Worm (Caenorhabditis elegans) whole organism, L1 larva: ENCODE data around the gene R10H10.4.

Experiments used
- Y116A8C.19 ChIP-seq: sonication (generic microtip); optimal IDR thresholded peaks from 2 replicates; lab custom pipeline; 2016; ENCODE audit warnings: missing compliant biosample characterization, missing genetic modification characterization, borderline replicate concordance
- aly-2 ChIP-seq: fragments of 150-350 bp; optimal IDR thresholded peaks from 2 replicates; lab custom pipeline; 2014; ENCODE audit warnings: missing biosample characterization, missing genetic modification characterization
- ceh-63 ChIP-seq: fragments of 200-800 bp; sonication (Bioruptor generic); optimal IDR thresholded peaks from 2 replicates; lab custom pipeline; 2018; ENCODE audit warnings: mild to moderate bottlenecking, missing genetic modification characterization, missing compliant biosample characterization
- ceh-8 ChIP-seq: fragments of 200-800 bp; sonication (Bioruptor generic); optimal IDR thresholded peaks from 2 replicates; lab custom pipeline; 2018; ENCODE audit warnings: mild to moderate bottlenecking, missing genetic modification characterization, moderate library complexity, missing compliant biosample characterization
- ceh-90 ChIP-seq: sonication (generic microtip); optimal IDR thresholded peaks from 2 replicates; lab custom pipeline; 2016; ENCODE audit warnings: missing genetic modification characterization, missing compliant biosample characterization
- ces-1 ChIP-seq: fragments of 150-350 bp; optimal IDR thresholded peaks from 2 replicates; lab custom pipeline; 2014; ENCODE audit warnings: missing biosample characterization, missing genetic modification reagents, missing genetic modification characterization
- dpl-1 ChIP-seq, 3 experiments: fragments of 150-350 bp in 2 of 3; sonication (generic microtip) in 1 of 3; optimal IDR thresholded peaks; 2 replicates each; lab custom pipeline; 2014 to 2017; ENCODE audit warnings: missing biosample characterization in 3 of 3, missing genetic modification characterization in 3 of 3, missing genetic modification reagents in 3 of 3
- dsc-1 ChIP-seq: sonication (generic microtip); optimal IDR thresholded peaks from 2 replicates; lab custom pipeline; 2016; ENCODE audit warnings: mild to moderate bottlenecking, missing genetic modification characterization, missing compliant biosample characterization
- efl-1 ChIP-seq, 4 experiments: fragments of 150-350 bp; optimal IDR thresholded peaks in 3 of 4; peaks in 1 of 4; 1 replicate in 1 of 4; 2 replicates in 3 of 4; lab custom pipeline; 2014; ENCODE audit warnings: missing biosample characterization in 2 of 4, missing genetic modification characterization in 2 of 4, missing genetic modification reagents in 2 of 4
- egl-13 ChIP-seq: sonication (generic microtip); optimal IDR thresholded peaks from 2 replicates; lab custom pipeline; 2016; ENCODE audit warnings: missing genotype, missing genetic modification reagents, missing genetic modification characterization, missing compliant biosample characterization
- egl-27 ChIP-seq, 2 experiments: fragments of 150-350 bp in 1 of 2; sonication (generic microtip); optimal IDR thresholded peaks; 3 replicates each; lab custom pipeline; 2017 to 2018; ENCODE audit warnings: missing biosample characterization in 2 of 2, missing genetic modification characterization in 2 of 2, missing genetic modification reagents in 2 of 2
- elt-2 ChIP-seq: sonication (generic microtip); optimal IDR thresholded peaks from 2 replicates; lab custom pipeline; 2016; ENCODE audit warnings: missing genetic modification characterization, mild to moderate bottlenecking, inconsistent platforms, missing compliant biosample characterization, missing genetic modification reagents
- elt-3 ChIP-seq, 6 experiments: fragments of 150-350 bp in 1 of 6; sonication (generic microtip); optimal IDR thresholded peaks; 2 replicates each; lab custom pipeline; 2017 to 2018; ENCODE audit warnings: missing biosample characterization in 6 of 6, missing genetic modification characterization in 6 of 6, inconsistent platforms in 1 of 6
- hlh-17 ChIP-seq: fragments of 200-800 bp; sonication (Bioruptor generic); optimal IDR thresholded peaks from 2 replicates; lab custom pipeline; 2018; ENCODE audit warnings: missing genetic modification characterization, mild to moderate bottlenecking, missing compliant biosample characterization, moderate library complexity, borderline replicate concordance
- hpl-2 ChIP-seq: fragments of 150-350 bp; optimal IDR thresholded peaks from 2 replicates; lab custom pipeline; 2014; ENCODE audit warnings: missing biosample characterization, missing genetic modification reagents, missing genetic modification characterization
- lin-13 ChIP-seq: fragments of 150-350 bp; optimal IDR thresholded peaks from 2 replicates; lab custom pipeline; 2014; ENCODE audit warnings: missing biosample characterization, missing genetic modification reagents, missing genetic modification characterization
- lin-14 ChIP-seq: fragments of 200-800 bp; sonication (Bioruptor generic); optimal IDR thresholded peaks from 2 replicates; lab custom pipeline; 2018; ENCODE audit warnings: mild to moderate bottlenecking, missing genetic modification characterization, moderate library complexity, missing compliant biosample characterization
- lin-15B ChIP-seq: fragments of 150-350 bp; sonication (generic microtip); optimal IDR thresholded peaks from 3 replicates; lab custom pipeline; 2014; ENCODE audit warnings: missing biosample characterization, missing genetic modification characterization
- mdl-1 ChIP-seq, 2 experiments: fragments of 150-350 bp; optimal IDR thresholded peaks; 2 replicates each; lab custom pipeline; 2014 to 2017; ENCODE audit warnings: missing biosample characterization in 2 of 2, missing genetic modification characterization in 2 of 2, inconsistent platforms in 1 of 2
- mef-2 ChIP-seq: fragments of 150-350 bp; optimal IDR thresholded peaks from 2 replicates; lab custom pipeline; 2014; ENCODE audit warnings: missing biosample characterization, missing genetic modification characterization
- nhr-237 ChIP-seq: fragments of 150-350 bp; optimal IDR thresholded peaks from 2 replicates; lab custom pipeline; 2014; ENCODE audit warnings: missing biosample characterization, missing genetic modification characterization
- nhr-28 ChIP-seq: fragments of 150-350 bp; optimal IDR thresholded peaks from 2 replicates; lab custom pipeline; 2014; ENCODE audit warnings: missing biosample characterization, missing genetic modification characterization
- nhr-71 ChIP-seq: sonication (generic microtip); optimal IDR thresholded peaks from 2 replicates; lab custom pipeline; 2016; ENCODE audit warnings: mild to moderate bottlenecking, missing genetic modification characterization, moderate library complexity, missing compliant biosample characterization
- nhr-84 ChIP-seq: sonication (generic microtip); optimal IDR thresholded peaks from 2 replicates; lab custom pipeline; 2017; ENCODE audit warnings: missing biosample characterization, missing genetic modification characterization
- nhr-90 ChIP-seq: sonication (generic microtip); optimal IDR thresholded peaks from 2 replicates; lab custom pipeline; 2016; ENCODE audit warnings: mild to moderate bottlenecking, missing genetic modification characterization, missing compliant biosample characterization; ENCODE audit not compliant: poor library complexity
- pag-3 ChIP-seq: sonication (generic microtip); optimal IDR thresholded peaks from 2 replicates; lab custom pipeline; 2017; ENCODE audit warnings: missing genetic modification characterization, mild to moderate bottlenecking, missing compliant biosample characterization, antibody characterized with exemption, borderline replicate concordance; ENCODE audit not compliant: insufficient read depth
- pqm-1 ChIP-seq: sonication (generic microtip); optimal IDR thresholded peaks from 3 replicates; lab custom pipeline; 2017; ENCODE audit warnings: missing biosample characterization, missing genetic modification characterization
- skn-1 ChIP-seq: fragments of 150-350 bp; optimal IDR thresholded peaks from 2 replicates; lab custom pipeline; 2014; ENCODE audit warnings: missing biosample characterization, missing genetic modification characterization
- sox-4 ChIP-seq: sonication (generic microtip); optimal IDR thresholded peaks from 2 replicates; lab custom pipeline; 2016; ENCODE audit warnings: missing genetic modification characterization, missing compliant biosample characterization
- swsn-7 ChIP-seq: sonication (generic microtip); optimal IDR thresholded peaks from 2 replicates; lab custom pipeline; 2016; ENCODE audit warnings: missing genetic modification characterization, missing compliant biosample characterization
- unc-86 ChIP-seq: sonication (generic microtip); optimal IDR thresholded peaks from 2 replicates; lab custom pipeline; 2016; ENCODE audit warnings: missing genetic modification characterization, missing compliant biosample characterization
- zip-4 ChIP-seq: fragments of 200-800 bp; sonication (Bioruptor generic); optimal IDR thresholded peaks from 2 replicates; lab custom pipeline; 2018; ENCODE audit warnings: mild to moderate bottlenecking, missing genetic modification characterization, moderate library complexity, missing compliant biosample characterization

Gene R10H10.4

ce11 chrIV:10394858-10395257 lies at the start of gene R10H10.4:
TSS of gene R10H10.4 (minus strand) at chrIV:10394958.
- TF ChIP-seq hlh-17 (GFP tag; lab: Kevin White, UChicago) = no peak

ce11 chrIV:10443510-10443909 lies 48.8 kb upstream of the R10H10.4 start, which contains the start of gene F13B12.7:
TSS of gene F13B12.7 (plus strand) at chrIV:10443810.
- TF ChIP-seq lin-15B = no peak

- no peak for TF ChIP-seq pag-3
- TF ChIP-seq ceh-90 = no peak
- no peak for TF ChIP-seq efl-1 (optimal IDR thresholded peaks at IDR 0.05; lab: Kevin White, UChicago)
- TF ChIP-seq efl-1 (GFP tag; optimal IDR thresholded peaks at IDR 0.05 in 1 of 2; lab: Kevin White, UChicago) = peak in 1 of 2 experiments; percentile 71
- TF ChIP-seq Y116A8C.19 (tag; lab: Kevin White, UChicago) = no peak
- no peak for TF ChIP-seq ceh-8
These were observed 48.1 kb upstream of the R10H10.4 start for ce11 chrIV:10442904-10443303.

- peak; percentile 53 for TF ChIP-seq pqm-1
- TF ChIP-seq ceh-90 = no peak
- peak; percentile 62 for TF ChIP-seq elt-2
- peak; percentile 1 for TF ChIP-seq lin-14 (GFP tag; lab: Kevin White, UChicago)
- no peak for TF ChIP-seq nhr-84 (tag; lab: Kevin White, UChicago)
These were observed 44.1 kb upstream of the R10H10.4 start, which contains the start of gene F13B12.3 for ce11 chrIV:10438901-10439300. TSS of gene F13B12.3 (plus strand) at chrIV:10439123.

ce11 chrIV:10437114-10437513 lies 42.4 kb upstream of the R10H10.4 start:
- TF ChIP-seq lin-13 (GFP tag; lab: Kevin White, UChicago) (no peak), egl-13 (tag; lab: Kevin White, UChicago) (no peak), efl-1 (optimal IDR thresholded peaks at IDR 0.05; lab: Kevin White, UChicago) (no peak), efl-1 (GFP tag; optimal IDR thresholded peaks at IDR 0.05 in 1 of 2; lab: Kevin White, UChicago) (no peak), nhr-71 (peak; percentile 44), aly-2 (tag; lab: Kevin White, UChicago) (no peak), dpl-1 (GFP tag; optimal IDR thresholded peaks at IDR 0.05; lab: Kevin White, UChicago) (no peak), ceh-63 (GFP tag; lab: Kevin White, UChicago) (no peak), hpl-2 (GFP tag; lab: Kevin White, UChicago) (no peak), unc-86 (no peak), elt-3 (tag; optimal IDR thresholded peaks at IDR 0.05; lab: Kevin White, UChicago) (no peak), nhr-90 (tag; lab: Kevin White, UChicago) (no peak), skn-1 (tag; lab: Kevin White, UChicago) (no peak), swsn-7 (tag; lab: Kevin White, UChicago) (no peak), ceh-8 (peak; percentile 92), mdl-1 (tag; optimal IDR thresholded peaks at IDR 0.05; lab: Kevin White, UChicago) (no peak), zip-4 (GFP tag; lab: Kevin White, UChicago) (no peak)
- TF ChIP-seq, all 84 proteins: peak for 2

ce11 chrIV:10436401-10436800 lies 41.6 kb upstream of the R10H10.4 start, which contains the start of gene ins-1:
TSS of gene ins-1 (plus strand) at chrIV:10436701.
- TF ChIP-seq nhr-28 = no peak
- no peak for TF ChIP-seq ces-1 (GFP tag; lab: Kevin White, UChicago)
- no peak for TF ChIP-seq mef-2 (tag; lab: Kevin White, UChicago)
- TF ChIP-seq nhr-237 (tag; lab: Kevin White, UChicago) = no peak

- peak; percentile 64 for TF ChIP-seq dsc-1 (tag; lab: Kevin White, UChicago)
- no peak for TF ChIP-seq egl-27 (tag; optimal IDR thresholded peaks at IDR 0.05; lab: Kevin White, UChicago)
- TF ChIP-seq sox-4 (tag; lab: Kevin White, UChicago) = peak; percentile 65
These were observed 35.7 kb upstream of the R10H10.4 start for ce11 chrIV:10430507-10430906.
